Fruit fly (Drosophila melanogaster): Measurements from ENCODE around the gene Nelf-A.

The Nelf-A gene

dm6 chr3R:21205680-21206326 is 17.7 kb upstream of the Nelf-A start (continued):
- TF ChIP-seq ttk (GFP tag; IDR thresholded peaks at IDR 0.05) (peak; percentile 42), nmo (GFP tag; optimal IDR thresholded peaks at IDR 0.05) (peak; percentile 55), Lpt (GFP tag; optimal IDR thresholded peaks at IDR 0.05) (no peak), Asciz (GFP tag; optimal IDR thresholded peaks at IDR 0.05) (no peak), Side (GFP tag; optimal IDR thresholded peaks at IDR 0.05) (no peak), pros (GFP tag; optimal IDR thresholded peaks at IDR 0.05) (no peak), dpn (GFP tag; optimal IDR thresholded peaks at IDR 0.05) (peak in 1 of 2 experiments; percentile 30), CG10979 (tag; optimal IDR thresholded peaks at IDR 0.05) (peak; percentile 58), CG5953 (GFP tag; IDR thresholded peaks at IDR 0.05) (peak; percentile 53; the same call in 1 of the 2 replicates), CG18476 (GFP tag; optimal IDR thresholded peaks at IDR 0.05) (peak; percentile 13), corto (GFP tag; optimal IDR thresholded peaks at IDR 0.05) (no peak), CG12391 (tag; optimal IDR thresholded peaks at IDR 0.05) (no peak), CG2889 (GFP tag; IDR thresholded peaks at IDR 0.05) (no peak), CG17328 (GFP tag; IDR thresholded peaks at IDR 0.05) (peak; percentile 37; the same call in 1 of the 2 replicates), al (GFP tag; IDR thresholded peaks at IDR 0.05) (no peak), fd96Cb (tag; optimal IDR thresholded peaks at IDR 0.05) (peak; percentile 39), grn (GFP tag; optimal IDR thresholded peaks at IDR 0.05) (peak; percentile 36), Xrp1 (GFP tag; IDR thresholded peaks at IDR 0.05) (peak; percentile 55; the same call in 1 of the 2 replicates), MTF-1 (GFP tag; optimal IDR thresholded peaks at IDR 0.05; ENCODE audit: borderline replicate concordance) (no peak), CG6254 (GFP tag; optimal IDR thresholded peaks at IDR 0.05) (peak; percentile 40), CG10321 (GFP tag; IDR thresholded peaks at IDR 0.05) (no peak), CG9727 (GFP tag; optimal IDR thresholded peaks at IDR 0.05) (no peak), lmd (GFP tag; IDR thresholded peaks at IDR 0.05) (peak; percentile 41; the same call in 1 of the 2 replicates), ase (GFP tag; IDR thresholded peaks at IDR 0.05) (no peak), Dip2 (GFP tag; IDR thresholded peaks at IDR 0.05) (no peak), phol (tag; optimal IDR thresholded peaks at IDR 0.05) (peak; percentile 59), ftz-f1 (GFP tag; optimal IDR thresholded peaks at IDR 0.05) (no peak), MESR4 (GFP tag; optimal IDR thresholded peaks at IDR 0.05) (no peak), bcd (GFP tag; optimal IDR thresholded peaks at IDR 0.05) (peak; percentile 34), gt (GFP tag; IDR thresholded peaks at IDR 0.05) (0 out of 2 replicates have a peak, but pooled peaks have one; percentile 48), Ada2b (GFP tag; IDR thresholded peaks at IDR 0.05) (no peak), CG11560 (tag; IDR thresholded peaks at IDR 0.05) (no peak), nerfin-2 (GFP tag; IDR thresholded peaks at IDR 0.05; ENCODE audit: partially characterized antibody) (0 out of 2 replicates have a peak, but pooled peaks have one; percentile 22), tx (GFP tag; optimal IDR thresholded peaks at IDR 0.05) (no peak), CG18599 (GFP tag; optimal IDR thresholded peaks at IDR 0.05) (peak; percentile 11), Elba2 (GFP tag; optimal IDR thresholded peaks at IDR 0.05) (no peak), CG31388 (GFP tag; optimal IDR thresholded peaks at IDR 0.05) (no peak), Lhr (GFP tag; optimal IDR thresholded peaks at IDR 0.05) (no peak), Meics (GFP tag; optimal IDR thresholded peaks at IDR 0.05) (no peak), CG4328 (GFP tag; optimal IDR thresholded peaks at IDR 0.05) (no peak), CG12219 (GFP tag; optimal IDR thresholded peaks at IDR 0.05) (peak; percentile 5), chinmo (GFP tag; IDR thresholded peaks at IDR 0.05; ENCODE audit: partially characterized antibody) (no peak), Ets97D (GFP tag; optimal IDR thresholded peaks at IDR 0.05) (no peak), CG13296 (GFP tag; optimal IDR thresholded peaks at IDR 0.05) (no peak), tup (GFP tag; optimal IDR thresholded peaks at IDR 0.05) (peak; percentile 9), CG11085 (GFP tag; IDR thresholded peaks at IDR 0.05) (no peak), Oli (tag; optimal IDR thresholded peaks at IDR 0.05) (peak; percentile 49), CG15601 (tag; optimal IDR thresholded peaks at IDR 0.05) (peak; percentile 29), Hmx (GFP tag; optimal IDR thresholded peaks at IDR 0.05) (no peak)
